Fruit fly (Drosophila melanogaster): ENCODE results near the gene msl-1.

Gene msl-1

DNA sequence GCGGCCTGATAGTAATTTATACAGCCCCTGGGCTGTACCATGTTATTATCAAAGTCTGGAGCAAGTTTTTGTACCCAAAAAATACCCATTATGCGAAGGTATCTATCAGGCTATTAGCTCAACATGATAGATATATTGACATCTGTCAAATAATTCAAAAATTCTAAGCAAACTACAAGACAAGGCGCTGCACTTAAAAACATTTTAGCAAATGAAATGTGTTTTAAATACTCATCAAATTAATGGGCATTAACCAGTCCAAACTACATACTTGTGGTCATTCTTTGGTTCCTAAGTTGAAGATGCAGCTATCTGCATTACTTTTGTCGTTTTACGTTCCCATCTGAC lies 35.3 kb downstream of the msl-1 start (continued):
- TF ChIP-seq CG2712 (tag; optimal IDR thresholded peaks at IDR 0.05) (peak; percentile 93), odd (GFP tag; optimal IDR thresholded peaks at IDR 0.05) (no peak), CG4328 (GFP tag; optimal IDR thresholded peaks at IDR 0.05) (no peak), croc (GFP tag; conservative IDR thresholded peaks at IDR 0.05) (peak; percentile 79), fru (optimal IDR thresholded peaks at IDR 0.05) (no peak), Elba2 (GFP tag; optimal IDR thresholded peaks at IDR 0.05) (no peak), CG32767 (GFP tag; IDR thresholded peaks at IDR 0.05) (0 out of 2 replicates have a peak, but pooled peaks have one; percentile 48), chinmo (GFP tag; IDR thresholded peaks at IDR 0.05; ENCODE audit: partially characterized antibody) (no peak), E2f2 (GFP tag; IDR thresholded peaks at IDR 0.05) (no peak), dimm (GFP tag; IDR thresholded peaks at IDR 0.05) (peak; percentile 27; the same call in 1 of the 2 replicates), Side (GFP tag; optimal IDR thresholded peaks at IDR 0.05) (peak; percentile 52), peb (GFP tag; IDR thresholded peaks at IDR 0.05) (peak; percentile 82), CG8478 (optimal IDR thresholded peaks at IDR 0.05) (no peak), CG2120 (GFP tag; optimal IDR thresholded peaks at IDR 0.05) (peak; percentile 14), CG7963 (GFP tag; IDR thresholded peaks at IDR 0.05; ENCODE audit: partially characterized antibody) (no peak), D (optimal IDR thresholded peaks at IDR 0.05) (no peak), D (GFP tag; optimal IDR thresholded peaks at IDR 0.05) (peak; percentile 78), YL-1 (GFP tag; optimal IDR thresholded peaks at IDR 0.05) (no peak), E2f1 (GFP tag; IDR thresholded peaks at IDR 0.05) (peak; percentile 58), hbn (GFP tag; IDR thresholded peaks at IDR 0.05; ENCODE audit: partially characterized antibody) (no peak), zen2 (GFP tag; IDR thresholded peaks at IDR 0.05; ENCODE audit: partially characterized antibody) (no peak), CG15011 (GFP tag; optimal IDR thresholded peaks at IDR 0.05) (peak; percentile 44), unpg (GFP tag; optimal IDR thresholded peaks at IDR 0.05) (peak; percentile 48), CG8290 (GFP tag; optimal IDR thresholded peaks at IDR 0.05) (peak; percentile 4), CG8290 (tag; optimal IDR thresholded peaks at IDR 0.05) (peak in 1 of 2 experiments; percentile 52), fd102C (GFP tag; optimal IDR thresholded peaks at IDR 0.05) (no peak), gfzf (GFP tag; optimal IDR thresholded peaks at IDR 0.05) (no peak), CG12236 (GFP tag; optimal IDR thresholded peaks at IDR 0.05) (no peak), Camta (GFP tag; optimal IDR thresholded peaks at IDR 0.05) (peak; percentile 56), CG42726 (GFP tag; IDR thresholded peaks at IDR 0.05; ENCODE audit: partially characterized antibody) (no peak), repo (GFP tag; optimal IDR thresholded peaks at IDR 0.05) (peak; percentile 17), CG12219 (GFP tag; optimal IDR thresholded peaks at IDR 0.05) (peak; percentile 43), btn (GFP tag; optimal IDR thresholded peaks at IDR 0.05) (peak; percentile 79), CG15269 (tag; optimal IDR thresholded peaks at IDR 0.05) (peak; percentile 62), CG14667 (GFP tag; IDR thresholded peaks at IDR 0.05) (peak; percentile 65), insv (GFP tag; optimal IDR thresholded peaks at IDR 0.05) (no peak), mld (GFP tag; IDR thresholded peaks at IDR 0.05; ENCODE audit: partially characterized antibody) (no peak), abd-A (tag; optimal IDR thresholded peaks at IDR 0.05) (no peak), aop (GFP tag; IDR thresholded peaks at IDR 0.05) (no peak), CG31388 (GFP tag; optimal IDR thresholded peaks at IDR 0.05) (peak; percentile 47), CG11456 (GFP tag; IDR thresholded peaks at IDR 0.05) (peak; percentile 71; the same call in 2 of the 3 replicates), tin (GFP tag; optimal IDR thresholded peaks at IDR 0.05) (peak; percentile 58), stc (GFP tag; IDR thresholded peaks at IDR 0.05) (peak; percentile 34; the same call in 1 of the 2 replicates), CG13624 (GFP tag; optimal IDR thresholded peaks at IDR 0.05) (peak; percentile 70), CG9609 (GFP tag; optimal IDR thresholded peaks at IDR 0.05) (no peak), row (GFP tag; IDR thresholded peaks at IDR 0.05) (peak; percentile 71), eyg (GFP tag; optimal IDR thresholded peaks at IDR 0.05) (peak; percentile 28), CG7839 (tag; optimal IDR thresholded peaks at IDR 0.05) (peak; percentile 83), lola (GFP tag; optimal IDR thresholded peaks at IDR 0.05) (peak in 1 of 3 experiments; percentile 58), gsb-n (tag; optimal IDR thresholded peaks at IDR 0.05) (peak; percentile 70), p53 (GFP tag; optimal IDR thresholded peaks at IDR 0.05) (no peak), knrl (GFP tag; IDR thresholded peaks at IDR 0.05; ENCODE audit: partially characterized antibody) (no peak)
